Fruit fly (Drosophila melanogaster): ENCODE measurements around the gene CtsB.

The CtsB gene

dm6 chrX:13811480-13811879, 29.5 kb upstream of the CtsB start, which contains the start of gene CG11095 (continued):
- TF ChIP-seq H2.0 (GFP tag; IDR thresholded peaks at IDR 0.05) = no peak
- no peak for TF ChIP-seq CG6254 (GFP tag; optimal IDR thresholded peaks at IDR 0.05)
- no peak for TF ChIP-seq fd102C (GFP tag; optimal IDR thresholded peaks at IDR 0.05)
- peak; percentile 0 for TF ChIP-seq CG2712 (tag; optimal IDR thresholded peaks at IDR 0.05)
- no peak for TF ChIP-seq Sox102F (GFP tag; optimal IDR thresholded peaks at IDR 0.05)
- peak; percentile 43 for TF ChIP-seq stwl (tag; optimal IDR thresholded peaks at IDR 0.05)
- TF ChIP-seq Lpt (GFP tag; optimal IDR thresholded peaks at IDR 0.05) = no peak
- no peak for TF ChIP-seq Dref (GFP tag; IDR thresholded peaks at IDR 0.05)
- peak; percentile 59 for TF ChIP-seq Scr (GFP tag; IDR thresholded peaks at IDR 0.05; ENCODE audit: partially characterized antibody)
- TF ChIP-seq Drgx (GFP tag; IDR thresholded peaks at IDR 0.05) = 0 out of 2 replicates have a peak, but pooled peaks have one; percentile 27
- no peak for TF ChIP-seq Hr78 (GFP tag; optimal IDR thresholded peaks at IDR 0.05)
- no peak for TF ChIP-seq CG6813 (GFP tag; optimal IDR thresholded peaks at IDR 0.05)
- TF ChIP-seq trem (tag; optimal IDR thresholded peaks at IDR 0.05) = no peak
- TF ChIP-seq GATAe (GFP tag; conservative IDR thresholded peaks at IDR 0.05) = no peak
- TF ChIP-seq Hr39 (optimal IDR thresholded peaks at IDR 0.05) = no peak
- no peak for TF ChIP-seq CG6765 (GFP tag; optimal IDR thresholded peaks at IDR 0.05)
- no peak for TF ChIP-seq CG43689 (GFP tag; IDR thresholded peaks at IDR 0.05)
- no peak for TF ChIP-seq sens-2 (GFP tag; IDR thresholded peaks at IDR 0.05)
- no peak for TF ChIP-seq danr (GFP tag; IDR thresholded peaks at IDR 0.05)
- peak; percentile 51; the same call in 2 of the 3 replicates for TF ChIP-seq CG16813 (GFP tag; IDR thresholded peaks at IDR 0.05; ENCODE audit: partially characterized antibody)
- TF ChIP-seq sima (GFP tag; optimal IDR thresholded peaks at IDR 0.05) = no peak
- peak; percentile 47 for TF ChIP-seq pzg (GFP tag; optimal IDR thresholded peaks at IDR 0.05)
- TF ChIP-seq Myb (GFP tag; optimal IDR thresholded peaks at IDR 0.05) = peak; percentile 91
- TF ChIP-seq twi (tag; optimal IDR thresholded peaks at IDR 0.05) = no peak
- TF ChIP-seq nom (GFP tag; optimal IDR thresholded peaks at IDR 0.05) = peak; percentile 73
- TF ChIP-seq fu2 (GFP tag; optimal IDR thresholded peaks at IDR 0.05) = no peak
- no peak for TF ChIP-seq CG8359 (GFP tag; optimal IDR thresholded peaks at IDR 0.05; ENCODE audit: borderline replicate concordance)
- peak; percentile 24 for TF ChIP-seq MESR4 (GFP tag; optimal IDR thresholded peaks at IDR 0.05)
- no peak for TF ChIP-seq Sry-β (GFP tag; optimal IDR thresholded peaks at IDR 0.05)
- TF ChIP-seq vnd (GFP tag; IDR thresholded peaks at IDR 0.05; ENCODE audit: partially characterized antibody) = peak; percentile 51
- TF ChIP-seq CG3065 (GFP tag; optimal IDR thresholded peaks at IDR 0.05) = no peak
- TF ChIP-seq CG11085 (GFP tag; IDR thresholded peaks at IDR 0.05) = no peak
- 0 out of 3 replicates have a peak, but pooled peaks have one; percentile 30 for TF ChIP-seq HLH4C (GFP tag; IDR thresholded peaks at IDR 0.05; ENCODE audit: partially characterized antibody)
- TF ChIP-seq CG2875 (GFP tag; optimal IDR thresholded peaks at IDR 0.05) = no peak
- TF ChIP-seq jigr1 (GFP tag; IDR thresholded peaks at IDR 0.05) = no peak
- TF ChIP-seq tup (GFP tag; optimal IDR thresholded peaks at IDR 0.05) = no peak
- no peak for TF ChIP-seq CG1233 (GFP tag; optimal IDR thresholded peaks at IDR 0.05)
- peak; percentile 30 for TF ChIP-seq Dp (GFP tag; optimal IDR thresholded peaks at IDR 0.05)
- peak; percentile 77 for TF ChIP-seq CG13287 (GFP tag; IDR thresholded peaks at IDR 0.05; ENCODE audit: partially characterized antibody)
- no peak for TF ChIP-seq Abd-B (GFP tag; optimal IDR thresholded peaks at IDR 0.05)
- TF ChIP-seq yki (optimal IDR thresholded peaks at IDR 0.05) = no peak
- no peak for TF ChIP-seq CG10274 (GFP tag; optimal IDR thresholded peaks at IDR 0.05)
- no peak for TF ChIP-seq CG8478 (optimal IDR thresholded peaks at IDR 0.05)
- TF ChIP-seq Oli (tag; optimal IDR thresholded peaks at IDR 0.05) = no peak
- peak in 1 of 2 experiments; percentile 34 for TF ChIP-seq bsh (GFP tag; optimal IDR thresholded peaks at IDR 0.05)
- TF ChIP-seq CG1024 (GFP tag; IDR thresholded peaks at IDR 0.05) = no peak
- TF ChIP-seq NFAT (GFP tag; IDR thresholded peaks at IDR 0.05) = no peak
- no peak for TF ChIP-seq cato (GFP tag; optimal IDR thresholded peaks at IDR 0.05; ENCODE audit: borderline replicate concordance)
- TF ChIP-seq az2 (GFP tag; optimal IDR thresholded peaks at IDR 0.05) = no peak
- TF ChIP-seq unc-4 (GFP tag; IDR thresholded peaks at IDR 0.05; ENCODE audit: partially characterized antibody) = peak; percentile 62; the same call in 1 of the 2 replicates
- TF ChIP-seq B-H2 (GFP tag; optimal IDR thresholded peaks at IDR 0.05) = no peak
